Worm (Caenorhabditis elegans) whole organism, L4 larva: ENCODE data around the gene srw-26.

ENCODE experiments used
- F10B5.3 ChIP-seq: sonication (generic microtip); optimal IDR thresholded peaks from 2 replicates; lab custom pipeline; 2016; ENCODE audit warnings: mild to moderate bottlenecking, missing genetic modification characterization, missing compliant biosample characterization
- F44E2.7 ChIP-seq: fragments of 200-800 bp; sonication (Bioruptor generic); IDR thresholded peaks from 2 replicates; pipeline ENCODE4 v2.1.2; 2022; ENCODE audit warnings: missing genetic modification characterization, missing compliant biosample characterization
- R02D3.7 ChIP-seq: fragments of 150-350 bp; sonication (generic microtip); optimal IDR thresholded peaks from 3 replicates; lab custom pipeline; 2014; ENCODE audit warnings: missing biosample characterization, missing genetic modification characterization
- T20F7.1 ChIP-seq: fragments of 200-800 bp; sonication (Bioruptor generic); optimal IDR thresholded peaks from 2 replicates; lab custom pipeline; 2018; ENCODE audit warnings: mild to moderate bottlenecking, missing genetic modification characterization, missing compliant biosample characterization
- Y105C5A.15 ChIP-seq: fragments of 200-800 bp; sonication (Bioruptor generic); IDR thresholded peaks from 2 replicates; pipeline ENCODE4 v1.3.6; 2022; ENCODE audit warnings: missing genetic modification characterization, missing compliant biosample characterization
- Y75B8A.6 ChIP-seq: fragments of 200-800 bp; sonication (Bioruptor generic); IDR thresholded peaks from 2 replicates; pipeline ENCODE4 v1.3.6; 2022; ENCODE audit warnings: missing genetic modification reagents, missing genetic modification characterization, missing compliant biosample characterization
- ZK337.2 ChIP-seq: fragments of 200-800 bp; sonication (Bioruptor generic); IDR thresholded peaks from 2 replicates; pipeline ENCODE4 v1.3.6; 2022; ENCODE audit warnings: missing genetic modification reagents, missing genetic modification characterization, missing compliant biosample characterization
- aha-1 ChIP-seq: fragments of 150-350 bp; peaks from one replicate; lab custom pipeline; 2014; ENCODE audit warnings: missing biosample characterization, missing genetic modification characterization
- arid-1 ChIP-seq: fragments of 200-800 bp; sonication (Bioruptor generic); conservative IDR thresholded peaks from 2 replicates; pipeline ENCODE4 v1.3.6; 2022; ENCODE audit warnings: missing genetic modification reagents, missing genetic modification characterization, missing compliant biosample characterization
- ceh-82 ChIP-seq: sonication (generic microtip); optimal IDR thresholded peaks from 2 replicates; lab custom pipeline; 2017; ENCODE audit warnings: missing biosample characterization, missing genetic modification characterization
- cey-2 ChIP-seq: sonication (generic microtip); optimal IDR thresholded peaks from 3 replicates; lab custom pipeline; 2017; ENCODE audit warnings: missing genetic modification characterization, mild to moderate bottlenecking, missing compliant biosample characterization, antibody characterized with exemption, borderline replicate concordance; ENCODE audit not compliant: insufficient read depth
- ctbp-1 ChIP-seq: fragments of 200-800 bp; sonication (Bioruptor generic); IDR thresholded peaks from 2 replicates; pipeline ENCODE4 v1.3.6; 2022; ENCODE audit warnings: missing genetic modification reagents, missing genetic modification characterization, missing compliant biosample characterization
- daf-19 ChIP-seq: fragments of 200-800 bp; sonication (Bioruptor generic); conservative IDR thresholded peaks from 2 replicates; pipeline ENCODE4 v1.3.6; 2022; ENCODE audit warnings: missing genetic modification characterization, missing compliant biosample characterization
- egl-27 ChIP-seq: sonication (generic microtip); optimal IDR thresholded peaks from 3 replicates; lab custom pipeline; 2017; ENCODE audit warnings: missing biosample characterization, missing genetic modification reagents, missing genetic modification characterization
- egl-43 ChIP-seq: fragments of 200-800 bp; sonication (Bioruptor generic); IDR thresholded peaks from 2 replicates; pipeline ENCODE4 v1.3.6; 2022; ENCODE audit warnings: missing genetic modification reagents, missing genetic modification characterization, missing compliant biosample characterization
- fkh-10 ChIP-seq: fragments of 150-350 bp; optimal IDR thresholded peaks from 2 replicates; lab custom pipeline; 2014; ENCODE audit warnings: missing biosample characterization, missing genetic modification reagents, missing genetic modification characterization
- gei-8 ChIP-seq: fragments of 200-800 bp; sonication (Bioruptor generic); optimal IDR thresholded peaks from 2 replicates; lab custom pipeline; 2018; ENCODE audit warnings: mild to moderate bottlenecking, missing genetic modification characterization, missing compliant biosample characterization
- lin-13 ChIP-seq: fragments of 150-350 bp; optimal IDR thresholded peaks from 2 replicates; lab custom pipeline; 2014; ENCODE audit warnings: missing biosample characterization, missing genetic modification reagents, missing genetic modification characterization
- lsy-2 ChIP-seq, 2 experiments: fragments of 150-350 bp in 1 of 2; sonication (generic microtip) in 1 of 2; optimal IDR thresholded peaks; 2 replicates each; lab custom pipeline; 2014 to 2017; ENCODE audit warnings: missing biosample characterization in 2 of 2, missing genetic modification characterization in 2 of 2
- madf-5 ChIP-seq, 2 experiments: fragments of 200-800 bp; sonication (Bioruptor generic); IDR thresholded peaks; 2 replicates each; pipeline ENCODE4 v1.3.6; 2022; ENCODE audit warnings: missing compliant biosample characterization in 2 of 2, missing genetic modification characterization in 2 of 2
- madf-9 ChIP-seq: fragments of 200-800 bp; sonication (Bioruptor generic); conservative IDR thresholded peaks from 2 replicates; pipeline ENCODE4 v1.3.6; 2022; ENCODE audit warnings: missing genetic modification reagents, missing genetic modification characterization, missing compliant biosample characterization
- mdl-1 ChIP-seq, 2 experiments: fragments of 150-350 bp in 1 of 2; sonication (generic microtip) in 1 of 2; optimal IDR thresholded peaks; 2 replicates each; lab custom pipeline; 2014 to 2017; ENCODE audit warnings: missing biosample characterization in 2 of 2, missing genetic modification characterization in 2 of 2
- mep-1 ChIP-seq: fragments of 150-350 bp; sonication (generic microtip); optimal IDR thresholded peaks from 3 replicates; lab custom pipeline; 2014; ENCODE audit warnings: missing biosample characterization, missing genetic modification characterization
- nhr-10 ChIP-seq: fragments of 150-350 bp; optimal IDR thresholded peaks from 2 replicates; lab custom pipeline; 2014; ENCODE audit warnings: missing biosample characterization, missing genetic modification characterization
- nhr-11 ChIP-seq: fragments of 150-350 bp; optimal IDR thresholded peaks from 2 replicates; lab custom pipeline; 2014; ENCODE audit warnings: missing biosample characterization, missing genetic modification characterization
- nhr-28 ChIP-seq: fragments of 150-350 bp; optimal IDR thresholded peaks from 2 replicates; lab custom pipeline; 2014; ENCODE audit warnings: missing biosample characterization, missing genetic modification characterization
- nhr-76 ChIP-seq: fragments of 150-350 bp; optimal IDR thresholded peaks from 2 replicates; lab custom pipeline; 2014; ENCODE audit warnings: missing biosample characterization, missing genetic modification characterization
- nhr-77 ChIP-seq: fragments of 150-350 bp; optimal IDR thresholded peaks from 2 replicates; lab custom pipeline; 2014; ENCODE audit warnings: missing biosample characterization, missing genetic modification characterization
- pqm-1 ChIP-seq: sonication (generic microtip); optimal IDR thresholded peaks from 2 replicates; lab custom pipeline; 2017; ENCODE audit warnings: missing biosample characterization, missing genetic modification characterization
- sdz-12 ChIP-seq: fragments of 200-800 bp; sonication (Bioruptor generic); optimal IDR thresholded peaks from 2 replicates; lab custom pipeline; 2018; ENCODE audit warnings: mild to moderate bottlenecking, missing genetic modification characterization, missing compliant biosample characterization
- set-16 ChIP-seq: fragments of 200-800 bp; sonication (Bioruptor generic); IDR thresholded peaks from 2 replicates; pipeline ENCODE4 v1.3.6; 2022; ENCODE audit warnings: missing genetic modification reagents, missing genetic modification characterization, missing compliant biosample characterization
- snpc-4 ChIP-seq: fragments of 150-350 bp; optimal IDR thresholded peaks from 2 replicates; lab custom pipeline; 2014; ENCODE audit warnings: missing biosample characterization, missing genetic modification characterization
- unc-62 ChIP-seq, 3 experiments: fragments of 150-350 bp in 1 of 3; sonication (generic microtip); optimal IDR thresholded peaks in 2 of 3; peaks in 1 of 3; 1 replicate in 1 of 3; 2 replicates in 2 of 3; lab custom pipeline; 2014 to 2017; ENCODE audit warnings: missing biosample characterization in 3 of 3, missing genetic modification characterization in 3 of 3, missing genetic modification reagents in 3 of 3, missing genotype in 1 of 3
- vab-7 ChIP-seq: fragments of 200-800 bp; sonication (Bioruptor generic); IDR thresholded peaks from 2 replicates; pipeline ENCODE4 v1.3.6; 2022; ENCODE audit warnings: missing genetic modification reagents, missing genetic modification characterization, missing compliant biosample characterization
- zag-1 ChIP-seq: fragments of 150-350 bp; optimal IDR thresholded peaks from 2 replicates; lab custom pipeline; 2014; ENCODE audit warnings: missing biosample characterization, missing genetic modification characterization
- zfp-2 ChIP-seq: sonication (generic microtip); optimal IDR thresholded peaks from 2 replicates; lab custom pipeline; 2016; ENCODE audit warnings: mild to moderate bottlenecking, missing genetic modification characterization, missing compliant biosample characterization
- zip-11 ChIP-seq: fragments of 200-800 bp; sonication (Bioruptor generic); IDR thresholded peaks from 2 replicates; pipeline ENCODE4 v1.3.6; 2022; ENCODE audit warnings: missing genetic modification characterization, missing compliant biosample characterization

The srw-26 gene

DNA sequence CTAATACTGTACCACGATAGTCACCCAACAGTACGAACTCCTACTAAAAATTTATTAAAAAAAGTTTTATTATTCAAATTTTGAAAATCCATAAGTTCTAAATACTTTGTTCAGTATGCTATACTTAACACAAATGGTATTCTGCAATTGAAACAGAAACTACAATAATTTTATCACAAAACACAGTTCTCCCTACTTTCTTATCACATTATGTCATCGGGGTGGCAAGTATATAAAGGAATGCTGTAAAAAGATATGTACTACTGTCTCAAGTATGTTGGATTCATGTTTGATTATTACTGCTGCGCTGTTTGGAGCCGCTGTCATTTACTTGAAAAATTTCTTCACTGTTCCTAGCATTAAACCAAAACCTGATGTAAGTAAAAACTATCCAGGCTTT is 11.2 kb downstream of the srw-26 start, which contains the start of gene cdr-1:
Gene cdr-1, plus strand, starts transcription at position 208 of the 400 bp plus-strand sequence.
- TF ChIP-seq Y75B8A.6 (GFP tag; lab: Robert Waterston, UW): no peak
- TF ChIP-seq snpc-4 (tag; lab: Kevin White, UChicago): no peak
- no peak for TF ChIP-seq arid-1 (GFP tag; lab: Robert Waterston, UW)
- no peak for TF ChIP-seq sdz-12
- TF ChIP-seq F44E2.7 (GFP tag; lab: Robert Waterston, UW): no peak
- no peak for TF ChIP-seq set-16 (GFP tag; lab: Robert Waterston, UW)
- TF ChIP-seq ceh-82 (tag; lab: Kevin White, UChicago): no peak
- TF ChIP-seq unc-62 (GFP tag; optimal IDR thresholded peaks at IDR 0.05 in 1 of 2; lab: Kevin White, UChicago): peak in 1 of 2 experiments; percentile 36
- no peak for TF ChIP-seq unc-62 (tag; optimal IDR thresholded peaks at IDR 0.05; lab: Kevin White, UChicago)
- TF ChIP-seq daf-19 (GFP tag; lab: Robert Waterston, UW): no peak
- TF ChIP-seq gei-8 (GFP tag; lab: Kevin White, UChicago): no peak
- TF ChIP-seq nhr-28 (tag; lab: Kevin White, UChicago): peak; percentile 93
- no peak for TF ChIP-seq nhr-77
- TF ChIP-seq lsy-2 (tag; optimal IDR thresholded peaks at IDR 0.05; lab: Kevin White, UChicago): no peak
- peak; percentile 39 for TF ChIP-seq pqm-1 (tag; lab: Kevin White, UChicago)
- no peak for TF ChIP-seq F10B5.3 (tag; lab: Kevin White, UChicago)
- TF ChIP-seq Y105C5A.15: no peak

DNA sequence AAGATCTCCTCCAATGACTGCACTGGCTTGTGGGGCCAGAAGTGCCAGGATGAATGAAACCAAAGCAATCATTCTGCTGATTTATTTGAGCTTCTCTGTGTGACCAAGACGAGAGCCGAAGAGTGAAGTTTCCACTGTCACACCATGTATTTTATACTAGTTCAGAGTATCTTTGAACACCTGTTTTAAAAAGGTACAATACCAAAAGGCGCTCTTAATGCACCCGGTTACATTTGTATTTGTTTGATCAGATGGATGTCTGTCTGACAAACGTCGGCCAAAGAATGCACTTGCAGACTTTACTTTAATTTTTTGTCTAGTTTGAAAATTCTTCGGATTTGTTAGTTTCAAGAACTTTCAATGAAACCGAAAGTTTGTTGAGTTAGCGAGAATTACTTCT is 12.0 kb downstream of the srw-26 start, which contains the start of gene F35E8.10:
Gene F35E8.10, minus strand, starts transcription at position 101 of the 400 bp plus-strand sequence.
- TF ChIP-seq F44E2.7 (GFP tag; lab: Robert Waterston, UW) (no peak), madf-9 (GFP tag; lab: Robert Waterston, UW) (no peak), mep-1 (tag; lab: Kevin White, UChicago) (no peak), nhr-76 (no peak), madf-5 (GFP tag; IDR thresholded peaks at IDR 0.05; lab: Robert Waterston, UW) (no peak), F10B5.3 (tag; lab: Kevin White, UChicago) (no peak), unc-62 (GFP tag; optimal IDR thresholded peaks at IDR 0.05 in 1 of 2; lab: Kevin White, UChicago) (no peak), unc-62 (tag; optimal IDR thresholded peaks at IDR 0.05; lab: Kevin White, UChicago) (no peak), T20F7.1 (GFP tag; lab: Kevin White, UChicago) (no peak), R02D3.7 (tag; lab: Kevin White, UChicago) (no peak), fkh-10 (GFP tag; lab: Kevin White, UChicago) (no peak), ZK337.2 (GFP tag; lab: Robert Waterston, UW) (no peak), egl-43 (no peak), zip-11 (no peak), ctbp-1 (GFP tag; lab: Robert Waterston, UW) (no peak), zfp-2 (tag; lab: Kevin White, UChicago) (no peak), ceh-82 (tag; lab: Kevin White, UChicago) (no peak)

DNA sequence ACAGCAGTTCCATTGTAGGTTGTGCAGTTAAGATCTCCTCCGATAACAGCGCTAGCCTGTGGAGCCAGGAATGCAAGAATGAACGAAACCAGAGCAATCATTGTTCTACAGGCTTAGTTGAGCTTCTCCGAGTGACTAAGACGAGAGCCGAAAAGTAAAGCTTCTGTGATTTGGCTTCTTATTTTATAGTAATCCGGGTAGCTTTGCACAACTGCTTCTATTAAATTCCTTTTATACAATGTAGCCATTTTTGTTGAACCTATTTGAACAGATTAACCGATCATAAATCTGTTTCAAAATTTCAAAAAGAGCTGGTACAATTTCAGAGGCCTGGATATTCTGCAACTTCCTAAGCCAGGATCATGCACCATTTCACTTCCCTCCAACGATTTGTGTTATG is 14.8 kb downstream of the srw-26 start, which contains the start of gene F35E8.9:
Gene F35E8.9, minus strand, starts transcription at position 101 of the 400 bp plus-strand sequence.
- no peak for TF ChIP-seq set-16 (GFP tag; lab: Robert Waterston, UW)
- TF ChIP-seq mdl-1 (tag; optimal IDR thresholded peaks at IDR 0.05; lab: Kevin White, UChicago): no peak
- no peak for TF ChIP-seq arid-1 (GFP tag; lab: Robert Waterston, UW)
- no peak for TF ChIP-seq R02D3.7 (tag; lab: Kevin White, UChicago)
- no peak for TF ChIP-seq daf-19 (GFP tag; lab: Robert Waterston, UW)
- TF ChIP-seq lin-13 (GFP tag; lab: Kevin White, UChicago): no peak
- TF ChIP-seq egl-27 (tag; lab: Kevin White, UChicago): no peak
- no peak for TF ChIP-seq unc-62 (GFP tag; optimal IDR thresholded peaks at IDR 0.05 in 1 of 2; lab: Kevin White, UChicago)
- TF ChIP-seq unc-62 (tag; optimal IDR thresholded peaks at IDR 0.05; lab: Kevin White, UChicago): no peak
- no peak for TF ChIP-seq nhr-11
- TF ChIP-seq vab-7: no peak
- no peak for TF ChIP-seq nhr-10 (tag; lab: Kevin White, UChicago)
- TF ChIP-seq cey-2: no peak
- no peak for TF ChIP-seq aha-1 (tag; lab: Kevin White, UChicago)
- TF ChIP-seq zag-1 (tag; lab: Kevin White, UChicago): no peak
